Fruit fly (Drosophila melanogaster) whole organism, wandering third instar larva: ENCODE results near the gene ifc.

Experiments used
- Dfd ChIP-seq: fragments of >200 bp; optimal IDR thresholded peaks from 2 replicates; lab custom pipeline; 2017; ENCODE audit warnings: missing biosample characterization, missing genetic modification characterization
- GATAd ChIP-seq: sonication (Bioruptor generic); optimal IDR thresholded peaks from 2 replicates; lab custom pipeline; 2016; ENCODE audit warnings: missing biosample characterization, missing genetic modification characterization
- Hr78 ChIP-seq: fragments of >200 bp; optimal IDR thresholded peaks from 2 replicates; lab custom pipeline; 2017; ENCODE audit warnings: missing biosample characterization, missing genetic modification characterization
- Myc ChIP-seq: fragments of >200 bp; optimal IDR thresholded peaks from 2 replicates; lab custom pipeline; 2017
- Sp1 ChIP-seq: fragments of 200-800 bp; sonication (Bioruptor generic); optimal IDR thresholded peaks from 3 replicates; lab custom pipeline; 2019; ENCODE audit warnings: missing biosample characterization, mild to moderate bottlenecking, missing genetic modification characterization, moderate library complexity
- Vsx2 ChIP-seq: fragments of 200-300, 225-300 bp; sonication (Bioruptor generic); optimal IDR thresholded peaks from 2 replicates; lab custom pipeline; 2018; ENCODE audit warnings: missing biosample characterization, missing genetic modification characterization; ENCODE audit not compliant: partially characterized antibody
- br ChIP-seq: fragments of 200-800 bp; sonication (Bioruptor generic); optimal IDR thresholded peaks from 2 replicates; lab custom pipeline; 2016; ENCODE audit warnings: missing biosample characterization, missing genetic modification characterization
- brk ChIP-seq: fragments of 200-800 bp; sonication (Bioruptor generic); optimal IDR thresholded peaks from 2 replicates; lab custom pipeline; 2016; ENCODE audit warnings: missing biosample characterization, mild to moderate bottlenecking, missing genetic modification characterization
- fru ChIP-seq: fragments of 200-800 bp; sonication (Bioruptor generic); optimal IDR thresholded peaks from 3 replicates; lab custom pipeline; 2016; ENCODE audit warnings: missing biosample characterization, mild to moderate bottlenecking, missing genetic modification characterization
- usp ChIP-seq: fragments of >200 bp; optimal IDR thresholded peaks from 2 replicates; lab custom pipeline; 2017; ENCODE audit warnings: missing biosample characterization, missing genetic modification characterization

DNA sequence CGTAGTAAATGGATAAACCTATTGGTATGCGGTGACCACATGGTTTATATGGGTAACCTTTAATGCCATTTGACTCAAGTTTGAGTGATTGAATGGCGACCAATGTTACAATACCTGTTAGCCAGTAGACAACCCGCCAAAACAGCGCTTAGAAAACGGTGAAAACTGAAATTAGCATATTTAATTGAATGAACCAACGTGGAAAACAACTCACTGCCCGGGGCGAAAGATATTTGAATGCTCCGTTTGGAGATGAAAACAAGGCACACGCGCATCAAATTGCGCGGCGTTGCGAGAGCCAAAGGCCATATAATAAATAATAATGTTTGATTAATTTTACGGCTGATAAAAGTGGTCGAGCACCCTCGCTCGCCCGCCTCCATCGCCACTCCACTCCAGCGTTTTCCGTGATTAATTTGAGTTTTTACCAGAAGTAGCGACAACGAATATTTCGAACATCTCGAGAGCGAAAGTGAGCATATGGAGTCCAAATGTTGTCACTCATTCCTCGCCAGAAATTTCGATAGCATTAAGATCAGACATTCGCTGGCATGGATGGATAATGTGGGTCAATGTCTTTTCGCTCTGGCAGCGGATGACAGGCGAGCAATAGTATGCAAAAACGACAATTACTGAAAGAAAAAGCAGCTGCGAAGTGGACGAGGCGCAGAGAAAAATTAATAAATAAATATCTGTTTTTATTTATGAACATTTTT lies 14.9 kb upstream of the ifc start:
- TF ChIP-seq usp = no peak
- peak; percentile 51 for TF ChIP-seq brk (GFP tag; lab: Kevin White, UChicago)
- TF ChIP-seq fru = no peak
- TF ChIP-seq Dfd (GFP tag; lab: Kevin White, UChicago) = no peak
- no peak for TF ChIP-seq Hr78 (GFP tag; lab: Kevin White, UChicago)
- TF ChIP-seq Sp1 (GFP tag; lab: Kevin White, UChicago) = no peak
- TF ChIP-seq Vsx2 (GFP tag; lab: Kevin White, UChicago) = no peak
- TF ChIP-seq Myc (lab: Kevin White, UChicago) = no peak
- no peak for TF ChIP-seq br
- TF ChIP-seq GATAd (GFP tag; lab: Kevin White, UChicago) = no peak
